Fruit fly (Drosophila melanogaster) whole organism, prepupa: ENCODE measurements around the gene waw.

Experiments
- Blimp-1 ChIP-seq: fragments of 200-800 bp; sonication (Bioruptor generic); optimal IDR thresholded peaks from 3 replicates; lab custom pipeline; 2017; ENCODE audit warnings: missing biosample characterization, missing genetic modification characterization, mild to moderate bottlenecking, moderate library complexity, missing genetic modification reagents
- CG10631 ChIP-seq: fragments of 200-800 bp; sonication (Bioruptor generic); optimal IDR thresholded peaks from 2 replicates; lab custom pipeline; 2016; ENCODE audit warnings: missing biosample characterization, missing genetic modification characterization
- CG10669 ChIP-seq: fragments of 200-800 bp; sonication (Bioruptor generic); optimal IDR thresholded peaks from 3 replicates; lab custom pipeline; 2018; ENCODE audit warnings: missing biosample characterization, mild to moderate bottlenecking, missing genetic modification characterization, moderate library complexity
- CG11294 ChIP-seq: fragments of 200-800 bp; sonication (Bioruptor generic); IDR thresholded peaks from 2 replicates; pipeline ENCODE4 v1.3.6; 2022; ENCODE audit warnings: missing biosample characterization, missing genetic modification characterization
- CG11762 ChIP-seq: fragments of 200-800 bp; sonication (Bioruptor generic); optimal IDR thresholded peaks from 3 replicates; lab custom pipeline; 2016; ENCODE audit warnings: missing biosample characterization, missing genetic modification characterization; ENCODE audit not compliant: insufficient read depth
- CG15336 ChIP-seq: fragments of 200-800 bp; sonication (Bioruptor generic); IDR thresholded peaks from 2 replicates; pipeline ENCODE4 v1.3.6; 2022; ENCODE audit warnings: missing biosample characterization, missing genetic modification characterization
- CG16779 ChIP-seq: fragments of 200-800 bp; sonication (Bioruptor generic); optimal IDR thresholded peaks from 3 replicates; lab custom pipeline; 2017; ENCODE audit warnings: missing biosample characterization, mild to moderate bottlenecking, missing genetic modification characterization
- CG31627 ChIP-seq: fragments of 200-800 bp; sonication (Bioruptor generic); optimal IDR thresholded peaks from 3 replicates; lab custom pipeline; 2016; ENCODE audit warnings: missing biosample characterization, missing genetic modification characterization
- CG34406 ChIP-seq: fragments of 200-800 bp; sonication (Bioruptor generic); optimal IDR thresholded peaks from 3 replicates; lab custom pipeline; 2016; ENCODE audit warnings: missing biosample characterization, missing genetic modification characterization
- CG4318 ChIP-seq: fragments of 200-800 bp; sonication (Bioruptor generic); optimal IDR thresholded peaks from 3 replicates; lab custom pipeline; 2017; ENCODE audit warnings: missing biosample characterization, mild to moderate bottlenecking, missing genetic modification characterization
- CG6163 ChIP-seq: fragments of 200-800 bp; sonication (Bioruptor generic); IDR thresholded peaks from 3 replicates; pipeline ENCODE4 v1.3.6; 2022; ENCODE audit warnings: missing biosample characterization, missing genetic modification characterization
- CG8119 ChIP-seq: fragments of 200-800 bp; sonication (Bioruptor generic); IDR thresholded peaks from 3 replicates; pipeline ENCODE4 v1.3.6; 2022; ENCODE audit warnings: missing biosample characterization, missing genetic modification characterization
- CG8319 ChIP-seq: fragments of 200-800 bp; sonication (Bioruptor generic); optimal IDR thresholded peaks from 3 replicates; lab custom pipeline; 2016; ENCODE audit warnings: missing biosample characterization, missing genetic modification characterization
- CG8632 ChIP-seq: fragments of 200-800 bp; sonication (Bioruptor generic); optimal IDR thresholded peaks from 3 replicates; lab custom pipeline; 2016; ENCODE audit warnings: missing biosample characterization, missing genetic modification characterization
- CG9139 ChIP-seq: fragments of 200-800 bp; sonication (Bioruptor generic); optimal IDR thresholded peaks from 3 replicates; lab custom pipeline; 2017; ENCODE audit warnings: missing biosample characterization, mild to moderate bottlenecking, missing genetic modification characterization
- Eip75B ChIP-seq: fragments of 200-800 bp; sonication (Bioruptor generic); optimal IDR thresholded peaks from 3 replicates; lab custom pipeline; 2016; ENCODE audit warnings: missing biosample characterization, missing genetic modification characterization
- Eip78C ChIP-seq: fragments of 200-800 bp; sonication (Bioruptor generic); peaks from one replicate; lab custom pipeline; 2016; ENCODE audit warnings: missing biosample characterization, missing genetic modification characterization
- Ets21C ChIP-seq: fragments of 200-800 bp; sonication (Bioruptor generic); optimal IDR thresholded peaks from 3 replicates; lab custom pipeline; 2016; ENCODE audit warnings: missing biosample characterization, missing genetic modification characterization
- Ets96B ChIP-seq: fragments of 200-800 bp; optimal IDR thresholded peaks from 2 replicates; lab custom pipeline; 2019; ENCODE audit warnings: missing biosample characterization, mild to moderate bottlenecking, missing genetic modification characterization, moderate library complexity
- Gug ChIP-seq: fragments of 200-800 bp; sonication (Bioruptor generic); IDR thresholded peaks from 2 replicates; pipeline ENCODE4 v1.3.6; 2022; ENCODE audit warnings: missing biosample characterization, missing genetic modification characterization
- Hr38 ChIP-seq: sonication (Bioruptor generic); optimal IDR thresholded peaks from 2 replicates; lab custom pipeline; 2016; ENCODE audit warnings: missing biosample characterization, missing genetic modification characterization
- Met ChIP-seq: fragments of 200-800 bp; sonication (Bioruptor generic); optimal IDR thresholded peaks from 3 replicates; lab custom pipeline; 2016; ENCODE audit warnings: missing biosample characterization, missing genetic modification characterization
- OdsH ChIP-seq: fragments of 200-800 bp; sonication (Bioruptor generic); optimal IDR thresholded peaks from 3 replicates; lab custom pipeline; 2016; ENCODE audit warnings: missing biosample characterization, missing genetic modification characterization
- Sox14 ChIP-seq: fragments of 200-800 bp; sonication (Bioruptor generic); optimal IDR thresholded peaks from 3 replicates; lab custom pipeline; 2016; ENCODE audit warnings: missing biosample characterization, missing genetic modification characterization
- achi ChIP-seq: fragments of 200-800 bp; sonication (Bioruptor generic); optimal IDR thresholded peaks from 3 replicates; lab custom pipeline; 2016; ENCODE audit warnings: missing biosample characterization, missing genetic modification characterization
- dsx ChIP-seq: fragments of 200-800 bp; optimal IDR thresholded peaks from 3 replicates; lab custom pipeline; 2019; ENCODE audit warnings: missing biosample characterization, mild to moderate bottlenecking, missing genetic modification characterization, moderate library complexity; ENCODE audit not compliant: poor library complexity, severe bottlenecking
- fd59A ChIP-seq: fragments of 200-800 bp; sonication (Bioruptor generic); optimal IDR thresholded peaks from 2 replicates; lab custom pipeline; 2017; ENCODE audit warnings: missing biosample characterization, mild to moderate bottlenecking, missing genetic modification characterization, missing genetic modification reagents
- fkh ChIP-seq: fragments of 200-800 bp; sonication (Bioruptor generic); optimal IDR thresholded peaks from 3 replicates; lab custom pipeline; 2017; ENCODE audit warnings: missing biosample characterization, mild to moderate bottlenecking, missing genetic modification characterization, moderate library complexity
- pdm3 ChIP-seq: fragments of 200-800 bp; sonication (Bioruptor generic); optimal IDR thresholded peaks from 3 replicates; lab custom pipeline; 2016; ENCODE audit warnings: missing biosample characterization, missing genetic modification characterization
- ss ChIP-seq, 2 experiments: fragments of 200-800 bp; sonication (Bioruptor generic); optimal IDR thresholded peaks; 2 replicates in 1 of 2; 3 replicates in 1 of 2; lab custom pipeline; 2017 to 2018; ENCODE audit warnings: mild to moderate bottlenecking in 2 of 2, missing biosample characterization in 2 of 2, missing genetic modification characterization in 2 of 2, moderate library complexity in 1 of 2
- svp ChIP-seq: fragments of 200-800 bp; sonication (Bioruptor generic); peaks from one replicate; lab custom pipeline; 2016; ENCODE audit warnings: missing biosample characterization, missing genetic modification characterization
- topi ChIP-seq: fragments of 200-800 bp; sonication (Bioruptor generic); optimal IDR thresholded peaks from 3 replicates; lab custom pipeline; 2016; ENCODE audit warnings: missing biosample characterization, missing genetic modification characterization

The waw gene

DNA sequence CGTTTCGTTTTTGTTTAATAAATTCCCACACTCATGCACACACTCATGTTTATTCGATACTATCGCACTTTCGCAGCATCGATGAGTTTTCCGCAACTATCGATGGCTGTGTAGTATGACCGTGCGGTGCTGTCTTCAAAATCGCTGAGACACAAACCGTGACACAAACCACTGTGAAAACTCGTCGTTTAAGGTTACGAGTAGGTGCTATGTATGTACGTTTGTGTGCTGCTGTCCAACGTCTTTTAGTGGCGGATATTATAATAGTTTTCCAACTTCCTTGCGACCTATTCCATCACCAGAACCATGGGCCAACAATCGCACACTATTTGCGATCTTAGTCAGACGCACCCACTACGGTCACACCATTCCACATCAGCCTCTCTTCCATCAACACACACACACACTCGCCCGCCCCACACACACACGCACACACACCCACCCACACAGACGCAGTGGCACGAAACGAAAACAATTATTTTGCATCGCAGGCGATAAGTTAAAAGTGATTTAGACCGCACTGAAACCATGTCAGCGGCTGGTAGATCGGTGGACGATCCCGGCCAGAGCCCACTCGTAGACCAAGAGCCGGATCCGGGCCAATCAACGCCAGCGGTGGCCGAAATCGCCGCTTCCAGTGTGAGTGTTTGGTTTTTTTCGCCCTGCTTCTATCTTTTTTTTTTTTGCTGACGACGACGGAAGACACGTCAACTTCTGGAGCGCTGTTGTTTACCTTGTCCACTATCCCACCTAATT lies 38.7 kb upstream of the waw start, which contains the start of the genes Dd and CG1486:
Gene Dd (minus strand): TSS at position 77 of the 756 bp plus-strand sequence.
Gene CG1486 (plus strand): TSS at position 114 of the 756 bp plus-strand sequence.
- TF ChIP-seq fkh (GFP tag; lab: Kevin White, UChicago) (peak; percentile 74), CG11294 (GFP tag; lab: Robert Waterston, UW) (no peak), CG31627 (GFP tag; lab: Kevin White, UChicago) (peak; percentile 9), ss (GFP tag; optimal IDR thresholded peaks at IDR 0.05; lab: Kevin White, UChicago) (no peak), achi (GFP tag; lab: Kevin White, UChicago) (peak; percentile 0), Eip75B (no peak), CG10631 (GFP tag; lab: Kevin White, UChicago) (no peak), Eip78C (peak; percentile 35), CG15336 (GFP tag; lab: Robert Waterston, UW) (0 out of 2 replicates have a peak, but pooled peaks have one; percentile 22), Ets21C (no peak), CG6163 (0 out of 3 replicates have a peak, but pooled peaks have one; percentile 6), pdm3 (GFP tag; lab: Kevin White, UChicago) (no peak), Sox14 (GFP tag; lab: Kevin White, UChicago) (peak; percentile 25)

DNA sequence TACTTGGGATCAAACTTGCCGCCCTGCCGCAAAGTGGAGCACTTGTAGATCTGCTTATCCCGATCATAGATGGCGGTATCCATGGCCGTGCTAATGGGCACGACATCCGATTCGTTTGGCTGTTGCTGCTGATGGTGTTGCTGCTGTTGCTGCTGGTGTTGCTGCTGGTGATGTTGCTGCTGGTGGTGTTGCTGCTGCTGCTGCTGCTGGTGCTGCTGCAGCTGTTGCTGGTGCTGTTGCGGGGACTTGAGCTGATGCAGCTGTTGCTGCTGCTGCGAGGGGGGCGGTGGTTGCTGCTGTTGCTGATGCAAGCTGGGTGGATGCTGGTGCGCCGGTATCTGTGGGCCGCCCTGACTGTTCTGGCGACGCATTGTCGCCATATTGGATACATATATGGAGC lies 29.7 kb upstream of the waw start:
- TF ChIP-seq CG4318 (GFP tag; lab: Kevin White, UChicago): no peak
- no peak for TF ChIP-seq CG9139 (GFP tag; lab: Kevin White, UChicago)
- no peak for TF ChIP-seq CG34406
- TF ChIP-seq OdsH (GFP tag; lab: Kevin White, UChicago): no peak
- TF ChIP-seq, all 60 proteins: peak for 0

DNA sequence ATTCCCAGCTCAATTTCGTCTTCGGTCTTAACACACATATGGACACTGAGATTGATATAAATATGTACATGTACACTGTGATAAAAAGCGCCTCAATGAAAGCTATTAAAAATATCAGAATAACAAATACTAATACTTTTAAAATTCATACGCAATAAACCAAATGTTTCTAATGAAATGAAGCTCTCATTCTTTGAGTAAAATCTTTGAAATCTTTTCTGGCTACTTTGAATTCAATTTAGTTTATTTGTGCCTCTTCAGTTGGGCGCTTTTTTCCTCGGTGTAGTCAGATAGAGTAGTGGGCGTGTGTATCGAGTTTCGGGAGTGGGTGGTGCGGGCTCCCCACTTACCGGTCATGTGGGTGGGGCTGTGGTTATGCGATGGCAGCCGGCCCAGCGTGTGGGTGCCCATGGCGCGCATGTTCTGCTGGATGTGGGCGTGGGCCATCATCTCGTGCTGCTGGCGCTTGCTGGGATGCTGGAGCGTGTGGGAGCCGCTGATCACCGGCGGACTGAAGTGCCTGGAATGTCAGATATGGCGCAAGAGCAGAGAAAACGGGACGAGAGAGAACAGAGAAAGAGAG lies 28.2 kb upstream of the waw start:
- TF ChIP-seq pdm3 (GFP tag; lab: Kevin White, UChicago): no peak
- no peak for TF ChIP-seq CG11294 (GFP tag; lab: Robert Waterston, UW)
- TF ChIP-seq Sox14 (GFP tag; lab: Kevin White, UChicago): no peak
- no peak for TF ChIP-seq CG9139 (GFP tag; lab: Kevin White, UChicago)
- no peak for TF ChIP-seq Ets21C
- no peak for TF ChIP-seq Ets96B
- no peak for TF ChIP-seq CG8319 (GFP tag; lab: Kevin White, UChicago)
- no peak for TF ChIP-seq CG16779 (tag; lab: Kevin White, UChicago)
- no peak for TF ChIP-seq Eip75B
- no peak for TF ChIP-seq Blimp-1 (GFP tag; lab: Kevin White, UChicago)
- TF ChIP-seq CG8119 (GFP tag; lab: Robert Waterston, UW): no peak
- no peak for TF ChIP-seq CG10669 (GFP tag; lab: Kevin White, UChicago)
- TF ChIP-seq Met: no peak
- no peak for TF ChIP-seq CG10631 (GFP tag; lab: Kevin White, UChicago)
- TF ChIP-seq fd59A (GFP tag; lab: Kevin White, UChicago): no peak
- TF ChIP-seq CG8632: no peak
- TF ChIP-seq Hr38 (GFP tag; lab: Kevin White, UChicago): no peak
- no peak for TF ChIP-seq Eip78C
- no peak for TF ChIP-seq topi

DNA sequence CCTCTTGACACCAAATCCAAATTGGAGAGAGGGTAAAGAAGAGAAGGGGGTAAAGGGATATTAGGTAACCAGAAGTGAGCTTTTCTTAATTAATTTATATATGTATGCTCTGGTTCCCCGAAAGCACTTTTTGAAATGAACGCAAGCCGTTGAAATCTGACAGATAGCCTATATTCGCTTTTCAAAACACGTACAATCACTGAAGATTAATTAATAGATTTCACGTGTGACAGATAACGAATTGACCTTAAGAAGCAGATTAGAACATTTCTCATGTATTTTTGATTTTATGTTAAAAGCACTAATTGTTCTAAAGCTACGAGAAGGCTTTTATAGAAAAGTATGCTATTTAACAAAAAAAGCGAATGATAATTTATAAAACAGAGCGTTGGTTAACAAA lies 25.8 kb upstream of the waw start:
- TF ChIP-seq CG11762 (GFP tag; lab: Kevin White, UChicago) (no peak), svp (GFP tag; lab: Kevin White, UChicago) (no peak), CG8119 (GFP tag; lab: Robert Waterston, UW) (no peak), CG8632 (no peak), Ets21C (no peak), dsx (GFP tag; lab: Kevin White, UChicago) (no peak), CG31627 (GFP tag; lab: Kevin White, UChicago) (no peak)

DNA sequence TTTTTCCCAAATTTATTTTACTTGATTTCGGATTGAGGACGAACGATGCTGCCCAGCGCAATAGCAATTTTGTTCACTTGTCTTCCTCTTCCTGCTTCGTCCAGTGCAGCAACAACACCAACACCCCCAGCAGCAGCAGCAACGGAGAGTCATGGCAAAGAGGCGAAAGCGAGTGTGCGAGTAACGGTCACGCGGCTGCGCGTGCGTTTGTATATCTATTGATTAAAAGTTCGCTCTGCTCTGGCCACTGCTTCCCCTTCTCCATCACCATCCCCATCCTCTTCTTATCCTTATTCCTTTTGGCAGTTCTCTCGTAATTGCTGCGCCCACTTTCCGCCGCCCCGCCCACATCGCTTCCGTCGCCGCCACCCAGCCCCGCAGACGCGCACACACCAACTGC lies 24.7 kb upstream of the waw start:
- TF ChIP-seq OdsH (GFP tag; lab: Kevin White, UChicago) (no peak), Gug (GFP tag; lab: Robert Waterston, UW) (no peak), fd59A (GFP tag; lab: Kevin White, UChicago) (no peak), Sox14 (GFP tag; lab: Kevin White, UChicago) (no peak), Blimp-1 (GFP tag; lab: Kevin White, UChicago) (no peak), CG10631 (GFP tag; lab: Kevin White, UChicago) (no peak), CG8632 (no peak), Ets96B (no peak)
